Fruit fly (Drosophila melanogaster): ENCODE results near the gene CG15022.

DNA sequence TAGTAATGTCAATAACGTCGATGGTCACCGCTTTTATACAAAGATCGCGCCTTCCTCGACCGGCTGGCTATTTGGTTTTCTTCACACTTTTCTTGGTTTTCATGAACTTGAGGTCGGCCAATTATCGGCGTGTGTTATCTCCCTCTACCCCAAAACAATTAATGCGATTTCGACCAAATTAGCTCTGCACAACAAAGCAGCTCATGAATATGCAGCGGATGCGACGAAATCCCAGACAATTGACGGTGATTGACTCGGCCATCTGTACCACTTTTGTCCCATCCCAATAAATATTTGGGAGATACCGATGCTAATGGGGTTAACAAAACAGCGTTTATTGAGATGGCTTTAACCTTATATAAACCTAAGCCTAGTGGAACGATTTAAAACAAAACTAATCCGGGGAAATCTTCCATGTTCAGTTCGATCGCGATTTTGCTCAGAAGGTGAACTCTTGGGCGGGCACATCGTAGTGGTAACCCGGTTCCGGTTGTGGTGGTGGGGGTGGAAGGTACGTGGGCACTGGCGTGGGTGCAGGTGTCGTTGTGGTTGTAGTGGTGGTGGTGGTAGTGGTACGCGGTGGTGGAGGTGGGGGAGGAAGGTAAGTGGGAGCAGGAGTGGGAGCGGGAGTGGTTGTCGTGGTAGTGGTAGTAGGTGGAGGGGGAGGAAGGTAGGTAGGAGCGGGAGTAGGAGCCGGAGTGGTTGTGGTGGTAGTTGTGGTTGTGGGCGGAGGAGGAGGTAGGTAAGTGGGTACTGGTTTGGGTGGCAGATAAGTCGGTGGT, at the start of gene CG15022:
- TF ChIP-seq CG8478 (optimal IDR thresholded peaks at IDR 0.05) (no peak), EcR (GFP tag; optimal IDR thresholded peaks at IDR 0.05) (no peak), psq (optimal IDR thresholded peaks at IDR 0.05) (no peak), usp (GFP tag; optimal IDR thresholded peaks at IDR 0.05) (no peak)

Measured in whole organism.